Fruit fly (Drosophila melanogaster) ovary, adult (tissue): ENCODE results near the gene Mlc2.

ENCODE experiments used
- CG17801 ChIP-seq: fragments of 200-800 bp; optimal IDR thresholded peaks from 2 replicates; lab custom pipeline; 2019; ENCODE audit warnings: missing biosample characterization, mild to moderate bottlenecking, missing genetic modification characterization, moderate library complexity; ENCODE audit not compliant: partially characterized antibody

The Mlc2 gene

dm6 chr3R:30170671-30171667, 3.4 kb downstream of the Mlc2 start, which contains the start of gene Rsod:
Rsod (minus strand) TSS chr3R:30171207.
- TF ChIP-seq CG17801 (GFP tag; lab: Kevin White, UChicago): no peak

- TF ChIP-seq CG17801 (GFP tag; lab: Kevin White, UChicago): no peak
Measured at dm6 chr3R:30166159-30166784, 8.1 kb downstream of the Mlc2 start, which contains the start of gene VhaAC45RP. VhaAC45RP (minus strand) TSS chr3R:30166419.

- no peak for TF ChIP-seq CG17801 (GFP tag; lab: Kevin White, UChicago)
Measured at dm6 chr3R:30164162-30164561, 10.2 kb downstream of the Mlc2 start.

- no peak for TF ChIP-seq CG17801 (GFP tag; lab: Kevin White, UChicago)
Measured at dm6 chr3R:30163228-30163627, 11.1 kb downstream of the Mlc2 start.

- TF ChIP-seq CG17801 (GFP tag; lab: Kevin White, UChicago): no peak
Measured at dm6 chr3R:30160312-30160942, 13.9 kb downstream of the Mlc2 start, which contains the start of gene CG11498. CG11498 (minus strand) TSS chr3R:30160473.

- no peak for TF ChIP-seq CG17801 (GFP tag; lab: Kevin White, UChicago)
Measured at dm6 chr3R:30153864-30154263, 20.5 kb downstream of the Mlc2 start.

DNA sequence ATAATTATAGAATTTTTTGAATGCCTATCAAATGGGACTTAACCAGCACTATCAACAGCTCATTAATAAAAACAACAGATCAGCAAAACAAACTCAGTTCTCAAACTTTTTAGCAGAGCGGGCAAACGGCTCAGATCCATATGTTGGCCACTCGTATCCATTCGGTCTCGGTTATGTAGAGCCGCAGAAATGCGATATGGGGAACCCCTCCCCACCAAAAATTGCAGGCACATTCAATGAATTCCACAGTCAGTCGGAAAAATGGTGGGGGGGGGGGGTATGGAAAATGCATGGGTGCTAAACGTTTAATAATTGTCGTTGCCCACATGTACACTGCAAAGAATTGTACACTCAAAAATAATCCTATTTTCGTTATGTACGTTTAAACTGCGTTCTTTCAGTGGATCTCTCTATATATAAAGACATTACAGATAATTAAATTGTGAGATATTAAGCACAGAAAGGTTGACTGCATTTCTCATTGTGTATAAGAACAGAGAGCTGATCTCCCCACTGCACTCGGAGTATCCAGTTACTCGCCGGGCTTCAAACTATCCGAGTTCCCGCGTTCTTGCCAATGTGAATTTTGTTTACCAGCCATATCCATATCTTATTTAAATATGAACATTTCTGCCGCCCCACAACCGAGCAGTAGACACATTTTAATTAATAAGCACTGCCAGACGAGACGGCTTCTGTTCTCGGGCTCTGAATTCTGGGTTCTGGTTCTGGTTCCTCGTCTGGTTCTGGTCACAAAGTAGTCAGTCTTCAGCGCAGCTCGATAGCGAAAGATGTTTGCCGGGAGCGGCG, 22.8 kb downstream of the Mlc2 start, which contains the start of gene CG15529:
CG15529 (plus strand) TSS at position 760 of the 810 bp plus-strand sequence.
- TF ChIP-seq CG17801 (GFP tag; lab: Kevin White, UChicago): peak; percentile 36

dm6 chr3R:30150602-30151001, 23.7 kb downstream of the Mlc2 start:
- no peak for TF ChIP-seq CG17801 (GFP tag; lab: Kevin White, UChicago)

DNA sequence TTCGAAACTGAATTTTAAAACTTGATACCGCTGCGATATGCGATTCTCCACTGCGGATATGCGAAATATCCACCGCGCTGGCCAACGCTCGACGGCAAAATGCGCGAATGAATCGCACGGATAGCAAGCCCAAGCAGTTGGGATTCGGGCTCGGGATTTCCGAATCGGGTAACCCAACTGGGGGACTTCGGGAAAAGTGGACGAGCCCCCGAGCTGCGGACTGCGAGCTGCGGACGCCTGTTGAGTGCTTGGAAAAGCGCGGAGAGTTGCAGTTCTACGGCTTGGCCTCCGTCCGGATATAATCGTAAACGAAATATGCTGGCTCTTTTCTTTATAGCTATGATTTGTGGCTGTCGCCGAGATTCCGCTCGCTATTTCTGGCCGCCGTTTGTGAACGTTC, 24.8 kb downstream of the Mlc2 start, which contains the start of gene AdoR:
AdoR (minus strand) TSS at position 101 of the 400 bp plus-strand sequence.
- no peak for TF ChIP-seq CG17801 (GFP tag; lab: Kevin White, UChicago)

dm6 chr3R:30134063-30135047, 40.0 kb downstream of the Mlc2 start, which contains the start of gene Tpi:
Tpi (minus strand) TSS chr3R:30134599.
- TF ChIP-seq CG17801 (GFP tag; lab: Kevin White, UChicago): peak; percentile 9

dm6 chr3R:30132295-30132694, 42.1 kb downstream of the Mlc2 start, which contains the start of gene CG31029:
CG31029 (minus strand) TSS chr3R:30132395.
- TF ChIP-seq CG17801 (GFP tag; lab: Kevin White, UChicago): no peak

DNA sequence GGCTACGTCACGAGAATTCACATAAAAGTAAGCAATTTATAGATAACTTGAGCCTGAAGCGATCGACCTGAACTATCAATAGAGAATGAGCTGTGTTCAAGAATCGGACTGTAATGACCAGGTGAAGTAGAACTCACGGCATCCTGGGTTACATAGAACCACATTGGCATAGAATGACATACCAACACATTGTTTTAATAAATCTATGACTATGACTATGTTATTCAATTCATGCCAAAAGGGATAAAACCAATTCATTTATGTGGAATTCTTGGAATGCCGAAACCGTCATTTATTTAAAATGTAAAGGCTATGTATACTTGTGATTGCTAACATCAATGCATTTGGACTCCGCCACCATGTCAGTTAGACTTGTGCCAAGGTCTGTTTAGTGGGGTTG, 45.3 kb downstream of the Mlc2 start, which contains the start of gene Ppi1:
Ppi1 (minus strand) TSS at position 101 of the 400 bp plus-strand sequence.
- no peak for TF ChIP-seq CG17801 (GFP tag; lab: Kevin White, UChicago)
